Fruit fly (Drosophila melanogaster) whole organism, embryonic: ENCODE data around the gene Cul5.

Source experiments
- Aef1 ChIP-seq: fragments of 200-800 bp; sonication (Bioruptor generic); IDR thresholded peaks from 3 replicates; pipeline ENCODE4 v1.3.6; 2022; ENCODE audit warnings: missing biosample characterization, missing genetic modification characterization
- Antp ChIP-seq: fragments of 200-800 bp; sonication (Bioruptor generic); optimal IDR thresholded peaks from 3 replicates; lab custom pipeline; 2016; ENCODE audit warnings: missing biosample characterization, missing genetic modification characterization
- C15 ChIP-seq: fragments of 200-800 bp; sonication (Bioruptor generic); IDR thresholded peaks from 3 replicates; pipeline ENCODE4 v1.3.6; 2022; ENCODE audit warnings: missing biosample characterization, missing genetic modification characterization
- CG10147 ChIP-seq: fragments of 200-800 bp; sonication (Bioruptor generic); optimal IDR thresholded peaks from 2 replicates; lab custom pipeline; 2019; ENCODE audit warnings: missing biosample characterization, mild to moderate bottlenecking, missing genetic modification characterization, moderate library complexity
- CG10543 ChIP-seq: fragments of 200-800 bp; sonication (Bioruptor generic); optimal IDR thresholded peaks from 3 replicates; lab custom pipeline; 2017; ENCODE audit warnings: missing biosample characterization, mild to moderate bottlenecking, missing genetic modification characterization, moderate library complexity
- CG10959 ChIP-seq: fragments of 200-800 bp; sonication (Bioruptor generic); IDR thresholded peaks from 2 replicates; pipeline ENCODE4 v1.3.6; 2022; ENCODE audit warnings: missing biosample characterization, missing genetic modification characterization
- CG12942 ChIP-seq: fragments of 200-800 bp; sonication (Bioruptor generic); optimal IDR thresholded peaks from 3 replicates; lab custom pipeline; 2016; ENCODE audit warnings: missing biosample characterization, missing genetic modification characterization
- CG14667 ChIP-seq: fragments of 200-800 bp; sonication (Bioruptor generic); IDR thresholded peaks from 2 replicates; pipeline ENCODE4 v1.3.6; 2022; ENCODE audit warnings: missing biosample characterization, missing genetic modification characterization
- CG14965 ChIP-seq: fragments of 200-800 bp; sonication (Bioruptor generic); optimal IDR thresholded peaks from 2 replicates; lab custom pipeline; 2016; ENCODE audit warnings: missing biosample characterization, missing genetic modification characterization, borderline replicate concordance
- CG15011 ChIP-seq: fragments of 200-800 bp; sonication (Bioruptor generic); optimal IDR thresholded peaks from 3 replicates; lab custom pipeline; 2018; ENCODE audit warnings: missing biosample characterization, mild to moderate bottlenecking, missing genetic modification characterization
- CG15514 ChIP-seq: fragments of 200-800 bp; sonication (Bioruptor generic); optimal IDR thresholded peaks from 3 replicates; lab custom pipeline; 2017; ENCODE audit warnings: missing biosample characterization, missing genetic modification characterization, mild to moderate bottlenecking, moderate library complexity, missing genetic modification reagents
- CG17829 ChIP-seq: fragments of 200-800 bp; optimal IDR thresholded peaks from 2 replicates; lab custom pipeline; 2019; ENCODE audit warnings: missing biosample characterization, mild to moderate bottlenecking, missing genetic modification characterization, moderate library complexity
- CG18619 ChIP-seq: fragments of 200-800 bp; sonication (Bioruptor generic); optimal IDR thresholded peaks from 3 replicates; lab custom pipeline; 2017; ENCODE audit warnings: missing biosample characterization, mild to moderate bottlenecking, missing genetic modification characterization
- CG2116 ChIP-seq: fragments of 200-800 bp; sonication (Bioruptor generic); optimal IDR thresholded peaks from 3 replicates; lab custom pipeline; 2018; ENCODE audit warnings: missing biosample characterization, mild to moderate bottlenecking, missing genetic modification characterization
- CG30403 ChIP-seq: fragments of 200-800 bp; sonication (Bioruptor generic); optimal IDR thresholded peaks from 3 replicates; lab custom pipeline; 2016; ENCODE audit warnings: missing biosample characterization, missing genetic modification characterization
- CG31388 ChIP-seq: fragments of 200-800 bp; sonication (Bioruptor generic); optimal IDR thresholded peaks from 2 replicates; lab custom pipeline; 2016; ENCODE audit warnings: missing biosample characterization, missing genetic modification characterization
- CG3847 ChIP-seq: fragments of 200-800 bp; sonication (Bioruptor generic); IDR thresholded peaks from 2 replicates; pipeline ENCODE4 v1.3.6; 2022; ENCODE audit warnings: missing biosample characterization, missing genetic modification characterization
- CG42726 ChIP-seq: fragments of 200-800 bp; sonication (Bioruptor generic); IDR thresholded peaks from 2 replicates; pipeline ENCODE4 v1.3.6; 2022; ENCODE audit warnings: missing biosample characterization, missing genetic modification characterization; ENCODE audit not compliant: partially characterized antibody
- CG5953 ChIP-seq: fragments of 200-800 bp; sonication (Bioruptor generic); IDR thresholded peaks from 2 replicates; pipeline ENCODE4 v1.3.6; 2022; ENCODE audit warnings: missing biosample characterization, missing genetic modification characterization
- CG6175 ChIP-seq: fragments of 200-800 bp; sonication (Bioruptor generic); IDR thresholded peaks from 3 replicates; pipeline ENCODE4 v1.3.6; 2022; ENCODE audit warnings: missing biosample characterization, missing genetic modification characterization
- CG6654 ChIP-seq: fragments of 200-800 bp; sonication (Bioruptor generic); optimal IDR thresholded peaks from 2 replicates; lab custom pipeline; 2017; ENCODE audit warnings: missing biosample characterization, mild to moderate bottlenecking, missing genetic modification characterization
- CG8359 ChIP-seq: fragments of 200-800 bp; sonication (Bioruptor generic); optimal IDR thresholded peaks from 2 replicates; lab custom pipeline; 2017; ENCODE audit warnings: missing biosample characterization, mild to moderate bottlenecking, missing genetic modification characterization, borderline replicate concordance
- CG8388 ChIP-seq: fragments of 200-800 bp; sonication (Bioruptor generic); optimal IDR thresholded peaks from 2 replicates; lab custom pipeline; 2019; ENCODE audit warnings: missing biosample characterization, mild to moderate bottlenecking, missing genetic modification characterization, moderate library complexity
- CG8944 ChIP-seq: fragments of 200-800 bp; sonication (Bioruptor generic); optimal IDR thresholded peaks from 3 replicates; lab custom pipeline; 2016; ENCODE audit warnings: missing biosample characterization, missing genetic modification characterization
- CG9727 ChIP-seq: fragments of 200-800 bp; sonication (Bioruptor generic); optimal IDR thresholded peaks from 3 replicates; lab custom pipeline; 2017; ENCODE audit warnings: missing biosample characterization, mild to moderate bottlenecking, missing genetic modification characterization
- CHES-1-like ChIP-seq: fragments of 200-800 bp; sonication (Bioruptor generic); optimal IDR thresholded peaks from 2 replicates; lab custom pipeline; 2016; ENCODE audit warnings: missing biosample characterization, missing genetic modification characterization
- Dbx ChIP-seq: fragments of 200-800 bp; sonication (Bioruptor generic); IDR thresholded peaks from 3 replicates; pipeline ENCODE4 v1.3.6; 2022; ENCODE audit warnings: missing biosample characterization, missing genetic modification characterization
- Deaf1 ChIP-seq: fragments of 200-800 bp; optimal IDR thresholded peaks from 3 replicates; lab custom pipeline; 2019; ENCODE audit warnings: missing biosample characterization, mild to moderate bottlenecking, missing genetic modification characterization, moderate library complexity
- Dip2 ChIP-seq: fragments of 200-800 bp; sonication (Bioruptor generic); IDR thresholded peaks from 2 replicates; pipeline ENCODE4 v1.3.6; 2022; ENCODE audit warnings: missing biosample characterization, missing genetic modification characterization
- Dll ChIP-seq: fragments of 200-800 bp; sonication (Bioruptor generic); IDR thresholded peaks from 4 replicates; pipeline ENCODE4 v1.3.6; 2022; ENCODE audit warnings: missing biosample characterization, missing genetic modification characterization; ENCODE audit not compliant: partially characterized antibody
- Eip74EF ChIP-seq, 2 experiments: fragments of 200-800 bp in 1 of 2; fragments of >200 bp in 1 of 2; sonication (Bioruptor generic) in 1 of 2; optimal IDR thresholded peaks; 2 replicates each; lab custom pipeline; 2017 to 2019; ENCODE audit warnings: missing biosample characterization in 2 of 2, missing genetic modification characterization in 2 of 2, mild to moderate bottlenecking in 1 of 2, moderate library complexity in 1 of 2
- Elba2 ChIP-seq: fragments of 200-800 bp; sonication (Bioruptor generic); optimal IDR thresholded peaks from 3 replicates; lab custom pipeline; 2016; ENCODE audit warnings: missing biosample characterization, missing genetic modification characterization
- Gug ChIP-seq: fragments of 200-800 bp; sonication (Bioruptor generic); IDR thresholded peaks from 4 replicates; pipeline ENCODE4 v1.3.6; 2022; ENCODE audit warnings: missing biosample characterization, missing genetic modification characterization
- H2.0 ChIP-seq: fragments of 200-800 bp; sonication (Bioruptor generic); IDR thresholded peaks from 2 replicates; pipeline ENCODE4 v1.3.6; 2022; ENCODE audit warnings: missing biosample characterization, missing genetic modification characterization
- Hey ChIP-seq: fragments of 200-800 bp; sonication (Bioruptor generic); optimal IDR thresholded peaks from 3 replicates; lab custom pipeline; 2018; ENCODE audit warnings: missing biosample characterization, mild to moderate bottlenecking, missing genetic modification characterization
- NK7.1 ChIP-seq: fragments of 200-800 bp; sonication (Bioruptor generic); optimal IDR thresholded peaks from 3 replicates; lab custom pipeline; 2016; ENCODE audit warnings: missing biosample characterization, missing genetic modification characterization
- Sry-δ ChIP-seq: fragments of 200-800 bp; sonication (Bioruptor generic); optimal IDR thresholded peaks from 2 replicates; lab custom pipeline; 2016; ENCODE audit warnings: missing biosample characterization, missing genetic modification characterization
- YL-1 ChIP-seq: fragments of 200-800 bp; sonication (Bioruptor generic); optimal IDR thresholded peaks from 3 replicates; lab custom pipeline; 2017; ENCODE audit warnings: missing biosample characterization, mild to moderate bottlenecking, missing genetic modification characterization
- al ChIP-seq: fragments of 200-800 bp; sonication (Bioruptor generic); IDR thresholded peaks from 2 replicates; pipeline ENCODE4 v1.3.6; 2022; ENCODE audit warnings: missing biosample characterization, missing genetic modification characterization
- ato ChIP-seq: fragments of 200-800 bp; sonication (Bioruptor generic); IDR thresholded peaks from 2 replicates; pipeline ENCODE4 v1.3.6; 2022; ENCODE audit warnings: missing biosample characterization, missing genetic modification characterization; ENCODE audit not compliant: partially characterized antibody
- croc ChIP-seq: fragments of 200-800 bp; sonication (Bioruptor generic); conservative IDR thresholded peaks from 3 replicates; pipeline ENCODE4 v1.3.6; 2022; ENCODE audit warnings: missing biosample characterization, missing genetic modification characterization
- crol ChIP-seq: fragments of 200-800 bp; sonication (Bioruptor generic); IDR thresholded peaks from 2 replicates; pipeline ENCODE4 v1.3.6; 2022; ENCODE audit warnings: missing biosample characterization, missing genetic modification characterization
- dimm ChIP-seq: fragments of 200-800 bp; sonication (Bioruptor generic); IDR thresholded peaks from 2 replicates; pipeline ENCODE4 v1.3.6; 2022; ENCODE audit warnings: missing biosample characterization, missing genetic modification characterization
- eve ChIP-seq, 2 experiments: fragments of >200 bp; optimal IDR thresholded peaks; 2 replicates each; lab custom pipeline; 2017; ENCODE audit warnings: missing biosample characterization in 2 of 2, missing genetic modification characterization in 2 of 2
- hkb ChIP-seq, 2 experiments: fragments of 200-800 bp in 1 of 2; fragments of >200 bp in 1 of 2; sonication (Bioruptor generic) in 1 of 2; IDR thresholded peaks in 1 of 2; optimal IDR thresholded peaks in 1 of 2; 2 replicates each; pipeline versions ENCODE4 v1.3.6 to Lab custom; 2017 to 2022; ENCODE audit warnings: missing biosample characterization in 1 of 2, missing genetic modification characterization in 1 of 2
- inv ChIP-seq: fragments of 200-800 bp; sonication (Bioruptor generic); IDR thresholded peaks from 2 replicates; pipeline ENCODE4 v1.3.6; 2022; ENCODE audit warnings: missing biosample characterization, missing genetic modification characterization; ENCODE audit not compliant: partially characterized antibody
- p53 ChIP-seq: fragments of 200-800 bp; sonication (Bioruptor generic); optimal IDR thresholded peaks from 2 replicates; lab custom pipeline; 2016; ENCODE audit warnings: missing biosample characterization, missing genetic modification characterization
- pros ChIP-seq: fragments of 200-800 bp; sonication (Bioruptor generic); optimal IDR thresholded peaks from 3 replicates; lab custom pipeline; 2019; ENCODE audit warnings: missing biosample characterization, mild to moderate bottlenecking, missing genetic modification characterization, moderate library complexity
- unc-4 ChIP-seq: fragments of 200-800 bp; sonication (Bioruptor generic); IDR thresholded peaks from 2 replicates; pipeline ENCODE4 v1.3.6; 2022; ENCODE audit warnings: missing biosample characterization, missing genetic modification characterization; ENCODE audit not compliant: partially characterized antibody
- vvl ChIP-seq: fragments of 200-800 bp; sonication (Bioruptor generic); IDR thresholded peaks from 2 replicates; pipeline ENCODE4 v1.3.6; 2022; ENCODE audit warnings: missing biosample characterization, missing genetic modification characterization
- zfh2 ChIP-seq: fragments of 200-800 bp; sonication (Bioruptor generic); optimal IDR thresholded peaks from 2 replicates; lab custom pipeline; 2016; ENCODE audit warnings: missing biosample characterization, missing genetic modification characterization

The Cul5 gene

dm6 chr3R:29055710-29056109 lies 7.1 kb downstream of the Cul5 start, which contains the start of gene Sirt7 (continued):
- no peak for TF ChIP-seq eve (GFP tag; optimal IDR thresholded peaks at IDR 0.05; lab: Kevin White, UChicago)
- TF ChIP-seq Dll, result peak; percentile 96
- TF ChIP-seq CG6654 (GFP tag; lab: Kevin White, UChicago), result no peak
- no peak for TF ChIP-seq CG30403 (GFP tag; lab: Kevin White, UChicago)
- TF ChIP-seq CG15011 (GFP tag; lab: Kevin White, UChicago), result no peak
- no peak for TF ChIP-seq NK7.1
- TF ChIP-seq Elba2, result no peak
- no peak for TF ChIP-seq Deaf1 (tag; lab: Kevin White, UChicago)
- no peak for TF ChIP-seq Hey (tag; lab: Kevin White, UChicago)
- TF ChIP-seq Dip2 (GFP tag; lab: Robert Waterston, UW), result no peak
- TF ChIP-seq CG10543 (GFP tag; lab: Kevin White, UChicago), result no peak
- peak; percentile 88 for TF ChIP-seq CG42726 (GFP tag; lab: Robert Waterston, UW)
- no peak for TF ChIP-seq CG14667 (GFP tag; lab: Robert Waterston, UW)
- TF ChIP-seq CG5953 (GFP tag; lab: Robert Waterston, UW), result no peak
- TF ChIP-seq Gug (GFP tag; lab: Robert Waterston, UW), result no peak
- peak; percentile 33 for TF ChIP-seq CG17829 (tag; lab: Kevin White, UChicago)
- no peak for TF ChIP-seq Aef1 (GFP tag; lab: Robert Waterston, UW)
- TF ChIP-seq CG10147 (GFP tag; lab: Kevin White, UChicago), result no peak
- no peak for TF ChIP-seq Dbx (GFP tag; lab: Robert Waterston, UW)
- no peak for TF ChIP-seq H2.0
- TF ChIP-seq CG15514 (GFP tag; lab: Kevin White, UChicago), result peak; percentile 21
- TF ChIP-seq dimm, result no peak
- TF ChIP-seq CG3847 (GFP tag; lab: Robert Waterston, UW), result no peak
- TF ChIP-seq al (GFP tag; lab: Robert Waterston, UW), result no peak
- no peak for TF ChIP-seq pros (GFP tag; lab: Kevin White, UChicago)
- TF ChIP-seq CHES-1-like (GFP tag; lab: Kevin White, UChicago), result peak; percentile 5
- TF ChIP-seq zfh2, result no peak
- TF ChIP-seq CG8388 (GFP tag; lab: Kevin White, UChicago), result no peak
- TF ChIP-seq CG6175, result no peak
- no peak for TF ChIP-seq C15
- peak; percentile 81 for TF ChIP-seq CG2116
- TF ChIP-seq CG10959 (GFP tag; lab: Robert Waterston, UW), result no peak
- TF ChIP-seq CG9727 (GFP tag; lab: Kevin White, UChicago), result no peak
- no peak for TF ChIP-seq hkb (optimal IDR thresholded peaks at IDR 0.05; lab: Kevin White, UChicago)
- TF ChIP-seq hkb (GFP tag; IDR thresholded peaks at IDR 0.05; lab: Robert Waterston, UW), result no peak
- TF ChIP-seq ato (GFP tag; lab: Robert Waterston, UW), result peak; percentile 91
- TF ChIP-seq CG18619 (GFP tag; lab: Kevin White, UChicago), result no peak
- no peak for TF ChIP-seq p53 (GFP tag; lab: Kevin White, UChicago)
- no peak for TF ChIP-seq CG12942 (GFP tag; lab: Kevin White, UChicago)
- no peak for TF ChIP-seq crol
- TF ChIP-seq YL-1, result peak; percentile 40
- TF ChIP-seq unc-4 (GFP tag; lab: Robert Waterston, UW), result peak; percentile 96
- TF ChIP-seq Eip74EF (GFP tag; optimal IDR thresholded peaks at IDR 0.05; lab: Kevin White, UChicago), result no peak
- no peak for TF ChIP-seq croc (GFP tag; lab: Robert Waterston, UW)
- TF ChIP-seq CG31388 (GFP tag; lab: Kevin White, UChicago), result no peak
- peak; percentile 84 for TF ChIP-seq inv (GFP tag; lab: Robert Waterston, UW)
- TF ChIP-seq CG8944 (GFP tag; lab: Kevin White, UChicago), result no peak
- TF ChIP-seq CG8359 (GFP tag; lab: Kevin White, UChicago), result no peak
- no peak for TF ChIP-seq CG14965 (GFP tag; lab: Kevin White, UChicago)
- TF ChIP-seq Sry-δ (GFP tag; lab: Kevin White, UChicago), result peak; percentile 75
- peak; percentile 43; the same call in 1 of the 2 replicates for TF ChIP-seq vvl (GFP tag; lab: Robert Waterston, UW)
- TF ChIP-seq Antp (GFP tag; lab: Kevin White, UChicago), result no peak
